Fruit fly (Drosophila melanogaster) whole organism, embryonic: Measurements from ENCODE around the gene alphaKap4.

ENCODE experiments used
- ATbp ChIP-seq: fragments of 200-800 bp; sonication (Bioruptor generic); optimal IDR thresholded peaks from 2 replicates; lab custom pipeline; 2017; ENCODE audit warnings: missing biosample characterization, mild to moderate bottlenecking, missing genetic modification characterization, missing genetic modification reagents
- BEAF-32 ChIP-seq: fragments of 200-800 bp; sonication (Bioruptor generic); optimal IDR thresholded peaks from 3 replicates; lab custom pipeline; 2017; ENCODE audit warnings: missing biosample characterization, missing genetic modification characterization, mild to moderate bottlenecking, moderate library complexity, missing genetic modification reagents
- Bgb ChIP-seq: fragments of 200-800 bp; sonication (Bioruptor generic); IDR thresholded peaks from 2 replicates; pipeline ENCODE4 v1.3.6; 2022; ENCODE audit warnings: missing biosample characterization, missing genetic modification characterization; ENCODE audit not compliant: partially characterized antibody
- CG10209 ChIP-seq: fragments of 200-800 bp; sonication (Bioruptor generic); optimal IDR thresholded peaks from 3 replicates; lab custom pipeline; 2017; ENCODE audit warnings: missing biosample characterization, mild to moderate bottlenecking, missing genetic modification characterization, missing genetic modification reagents
- CG11093 ChIP-seq: fragments of 200-800 bp; sonication (Bioruptor generic); IDR thresholded peaks from 3 replicates; pipeline ENCODE4 v1.3.6; 2022; ENCODE audit warnings: missing biosample characterization, missing genetic modification characterization
- CG12942 ChIP-seq: fragments of 200-800 bp; sonication (Bioruptor generic); optimal IDR thresholded peaks from 3 replicates; lab custom pipeline; 2016; ENCODE audit warnings: missing biosample characterization, missing genetic modification characterization
- CG14667 ChIP-seq: fragments of 200-800 bp; sonication (Bioruptor generic); IDR thresholded peaks from 2 replicates; pipeline ENCODE4 v1.3.6; 2022; ENCODE audit warnings: missing biosample characterization, missing genetic modification characterization
- CG15011 ChIP-seq: fragments of 200-800 bp; sonication (Bioruptor generic); optimal IDR thresholded peaks from 3 replicates; lab custom pipeline; 2018; ENCODE audit warnings: missing biosample characterization, mild to moderate bottlenecking, missing genetic modification characterization
- CG15601 ChIP-seq: fragments of 200-800 bp; sonication (Bioruptor generic); optimal IDR thresholded peaks from 3 replicates; lab custom pipeline; 2019; ENCODE audit warnings: missing biosample characterization, mild to moderate bottlenecking, missing genetic modification characterization, moderate library complexity
- CG1602 ChIP-seq: fragments of 200-800 bp; sonication (Bioruptor generic); optimal IDR thresholded peaks from 3 replicates; lab custom pipeline; 2016; ENCODE audit warnings: missing biosample characterization, missing genetic modification characterization
- CG16779 ChIP-seq: fragments of 200-800 bp; sonication (Bioruptor generic); IDR thresholded peaks from 2 replicates; pipeline ENCODE4 v1.3.6; 2022; ENCODE audit warnings: missing biosample characterization, missing genetic modification characterization
- CG16813 ChIP-seq: fragments of 200-800 bp; sonication (Bioruptor generic); IDR thresholded peaks from 3 replicates; pipeline ENCODE4 v1.3.6; 2022; ENCODE audit warnings: missing biosample characterization, missing genetic modification characterization; ENCODE audit not compliant: partially characterized antibody
- CG17802 ChIP-seq: fragments of 200-800 bp; sonication (Bioruptor generic); optimal IDR thresholded peaks from 2 replicates; lab custom pipeline; 2018; ENCODE audit warnings: missing biosample characterization, mild to moderate bottlenecking, missing genetic modification characterization, moderate library complexity
- CG2120 ChIP-seq: fragments of 200-800 bp; sonication (Bioruptor generic); optimal IDR thresholded peaks from 3 replicates; lab custom pipeline; 2016; ENCODE audit warnings: missing biosample characterization, missing genetic modification characterization
- CG3065 ChIP-seq: fragments of 200-800 bp; sonication (Bioruptor generic); optimal IDR thresholded peaks from 2 replicates; lab custom pipeline; 2016; ENCODE audit warnings: missing biosample characterization, missing genetic modification characterization
- CG32767 ChIP-seq: fragments of 200-800 bp; sonication (Bioruptor generic); IDR thresholded peaks from 2 replicates; pipeline ENCODE4 v1.3.6; 2022; ENCODE audit warnings: missing biosample characterization, missing genetic modification characterization
- CG3407 ChIP-seq: fragments of 200-800 bp; sonication (Bioruptor generic); optimal IDR thresholded peaks from 2 replicates; lab custom pipeline; 2018; ENCODE audit warnings: missing biosample characterization, mild to moderate bottlenecking, missing genetic modification characterization
- CG6175 ChIP-seq: fragments of 200-800 bp; sonication (Bioruptor generic); IDR thresholded peaks from 3 replicates; pipeline ENCODE4 v1.3.6; 2022; ENCODE audit warnings: missing biosample characterization, missing genetic modification characterization
- CG7271 ChIP-seq: fragments of 200-800 bp; sonication (Bioruptor generic); optimal IDR thresholded peaks from 2 replicates; lab custom pipeline; 2018; ENCODE audit warnings: missing biosample characterization, mild to moderate bottlenecking, missing genetic modification characterization, moderate library complexity
- CG7372 ChIP-seq: fragments of 200-800 bp; sonication (Bioruptor generic); IDR thresholded peaks from 2 replicates; pipeline ENCODE4 v1.3.6; 2022; ENCODE audit warnings: missing biosample characterization, missing genetic modification characterization
- CG7987 ChIP-seq: fragments of 200-800 bp; sonication (Bioruptor generic); optimal IDR thresholded peaks from 2 replicates; lab custom pipeline; 2018; ENCODE audit warnings: missing biosample characterization, mild to moderate bottlenecking, missing genetic modification characterization, moderate library complexity
- CG8281 ChIP-seq: fragments of 200-800 bp; sonication (Bioruptor generic); optimal IDR thresholded peaks from 2 replicates; lab custom pipeline; 2018; ENCODE audit warnings: missing biosample characterization, mild to moderate bottlenecking, missing genetic modification characterization, moderate library complexity
- CHES-1-like ChIP-seq: fragments of 200-800 bp; sonication (Bioruptor generic); optimal IDR thresholded peaks from 2 replicates; lab custom pipeline; 2016; ENCODE audit warnings: missing biosample characterization, missing genetic modification characterization
- HLH54F ChIP-seq: fragments of 200-800 bp; sonication (Bioruptor generic); optimal IDR thresholded peaks from 3 replicates; lab custom pipeline; 2016; ENCODE audit warnings: missing biosample characterization, missing genetic modification characterization
- MBD-R2 ChIP-seq: fragments of 200-800 bp; sonication (Bioruptor generic); IDR thresholded peaks from 2 replicates; pipeline ENCODE4 v1.3.6; 2022; ENCODE audit warnings: missing biosample characterization, missing genetic modification characterization
- Pdp1 ChIP-seq, 2 experiments: fragments of 200-800 bp; sonication (Bioruptor generic); optimal IDR thresholded peaks; 3 replicates each; lab custom pipeline; 2016; ENCODE audit warnings: missing biosample characterization in 2 of 2, missing genetic modification characterization in 2 of 2, mild to moderate bottlenecking in 1 of 2, moderate library complexity in 1 of 2
- Rx ChIP-seq: fragments of 200-800 bp; sonication (Bioruptor generic); IDR thresholded peaks from 2 replicates; pipeline ENCODE4 v1.3.6; 2022; ENCODE audit warnings: missing biosample characterization, missing genetic modification characterization
- Six4 ChIP-seq: fragments of 200-800 bp; sonication (Bioruptor generic); optimal IDR thresholded peaks from 2 replicates; lab custom pipeline; 2016; ENCODE audit warnings: missing biosample characterization, missing genetic modification characterization
- Taf1 ChIP-seq: fragments of 200-800 bp; sonication (Bioruptor generic); IDR thresholded peaks from 2 replicates; pipeline ENCODE4 v1.3.6; 2022; ENCODE audit warnings: missing biosample characterization, missing genetic modification characterization
- Trl ChIP-seq, 3 experiments: fragments of >200 bp in 2 of 3; fragments of 200-800 bp in 1 of 3; sonication (Bioruptor generic) in 1 of 3; optimal IDR thresholded peaks; 2 replicates in 1 of 3; 3 replicates in 2 of 3; lab custom pipeline; 2016 to 2017; ENCODE audit warnings: missing biosample characterization in 1 of 3, missing genetic modification characterization in 1 of 3
- Usf ChIP-seq: fragments of 200-800 bp; sonication (Bioruptor generic); optimal IDR thresholded peaks from 2 replicates; lab custom pipeline; 2017; ENCODE audit warnings: missing genotype, missing biosample characterization, missing genetic modification characterization
- Xrp1 ChIP-seq: fragments of 200-800 bp; sonication (Bioruptor generic); IDR thresholded peaks from 2 replicates; pipeline ENCODE4 v1.3.6; 2022; ENCODE audit warnings: missing biosample characterization, missing genetic modification characterization
- crp ChIP-seq, 2 experiments: fragments of 200-800 bp; sonication (Bioruptor generic); optimal IDR thresholded peaks; 2 replicates in 1 of 2; 3 replicates in 1 of 2; lab custom pipeline; 2017; ENCODE audit warnings: missing biosample characterization in 2 of 2, missing genetic modification characterization in 2 of 2, mild to moderate bottlenecking in 1 of 2, moderate library complexity in 1 of 2
- dimm ChIP-seq: fragments of 200-800 bp; sonication (Bioruptor generic); IDR thresholded peaks from 2 replicates; pipeline ENCODE4 v1.3.6; 2022; ENCODE audit warnings: missing biosample characterization, missing genetic modification characterization
- ewg ChIP-seq: fragments of 200-800 bp; sonication (Bioruptor generic); optimal IDR thresholded peaks from 3 replicates; lab custom pipeline; 2017; ENCODE audit warnings: mild to moderate bottlenecking, missing biosample characterization, missing genetic modification reagents, missing genetic modification characterization
- fd3F ChIP-seq: fragments of 200-800 bp; sonication (Bioruptor generic); optimal IDR thresholded peaks from 2 replicates; lab custom pipeline; 2018; ENCODE audit warnings: missing biosample characterization, mild to moderate bottlenecking, missing genetic modification characterization, moderate library complexity
- fru ChIP-seq: fragments of >200 bp; optimal IDR thresholded peaks from 2 replicates; lab custom pipeline; 2017
- ftz-f1 ChIP-seq: fragments of 200-800 bp; sonication (Bioruptor generic); optimal IDR thresholded peaks from 2 replicates; lab custom pipeline; 2016; ENCODE audit warnings: missing biosample characterization, missing genetic modification characterization
- gsb ChIP-seq: fragments of 200-800 bp; sonication (Bioruptor generic); IDR thresholded peaks from 2 replicates; pipeline ENCODE4 v1.3.6; 2022; ENCODE audit warnings: missing biosample characterization, missing genetic modification characterization
- insv ChIP-seq, 2 experiments: fragments of 200-800 bp; sonication (Bioruptor generic); optimal IDR thresholded peaks; 3 replicates each; lab custom pipeline; 2016 to 2018; ENCODE audit warnings: missing biosample characterization in 2 of 2, missing genetic modification characterization in 2 of 2
- kah ChIP-seq: fragments of 200-800 bp; sonication (Bioruptor generic); optimal IDR thresholded peaks from 2 replicates; lab custom pipeline; 2018; ENCODE audit warnings: missing biosample characterization, mild to moderate bottlenecking, missing genetic modification characterization
- lbe ChIP-seq: fragments of 200-800 bp; sonication (Bioruptor generic); optimal IDR thresholded peaks from 2 replicates; lab custom pipeline; 2016; ENCODE audit warnings: missing biosample characterization, mild to moderate bottlenecking, missing genetic modification characterization
- psq ChIP-seq: fragments of 200-800 bp; sonication (Bioruptor generic); optimal IDR thresholded peaks from 2 replicates; lab custom pipeline; 2017; ENCODE audit warnings: missing biosample characterization, missing genetic modification characterization
- shn ChIP-seq: fragments of 200-800 bp; sonication (Bioruptor generic); optimal IDR thresholded peaks from 3 replicates; lab custom pipeline; 2016; ENCODE audit warnings: missing biosample characterization, missing genetic modification characterization
- sim ChIP-seq: fragments of 200-800 bp; sonication (Bioruptor generic); IDR thresholded peaks from 2 replicates; pipeline ENCODE4 v1.3.6; 2022; ENCODE audit warnings: missing biosample characterization, missing genetic modification characterization
- sisA ChIP-seq: fragments of 200-800 bp; sonication (Bioruptor generic); IDR thresholded peaks from 2 replicates; pipeline ENCODE4 v1.3.6; 2022; ENCODE audit warnings: missing biosample characterization, missing genetic modification characterization
- slbo ChIP-seq: fragments of 200-800 bp; sonication (Bioruptor generic); IDR thresholded peaks from 2 replicates; pipeline ENCODE4 v1.3.6; 2022; ENCODE audit warnings: missing biosample characterization, missing genetic modification characterization
- toy ChIP-seq: fragments of 200-800 bp; sonication (Bioruptor generic); IDR thresholded peaks from 2 replicates; pipeline ENCODE4 v1.3.6; 2022; ENCODE audit warnings: missing biosample characterization, missing genetic modification characterization

alphaKap4 gene

DNA sequence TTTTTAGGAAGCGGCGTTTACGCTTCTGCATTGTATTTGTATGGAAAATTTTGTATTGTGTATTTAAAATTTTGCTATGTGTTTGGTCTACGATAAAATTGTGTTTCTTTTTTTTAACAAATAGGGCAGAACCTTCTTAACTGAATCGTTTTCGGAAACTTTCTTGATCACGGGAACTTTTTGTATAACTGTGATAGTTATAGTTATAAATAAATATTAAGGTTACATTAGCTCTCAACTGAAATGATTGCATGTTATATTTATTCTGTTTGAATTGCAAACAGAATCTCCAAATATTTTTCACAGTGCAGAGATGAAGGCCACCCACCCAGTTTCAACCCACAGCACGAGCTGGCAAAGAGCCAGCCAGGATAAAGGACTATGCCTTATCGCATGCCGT is at the start of gene alphaKap4:
Gene alphaKap4 (minus strand): TSS at position 101 of the 400 bp plus-strand sequence.
- TF ChIP-seq toy (GFP tag; lab: Robert Waterston, UW): no peak
- no peak for TF ChIP-seq CG7271
- no peak for TF ChIP-seq CG15601 (tag; lab: Kevin White, UChicago)

dm6 chr3L:6059062-6059708 is 48.4 kb upstream of the alphaKap4 start, which contains the start of gene CG6592:
Gene CG6592 (plus strand): TSS chr3L:6059658.
- TF ChIP-seq CG16779 (GFP tag; lab: Robert Waterston, UW) (no peak), CG17802 (peak; percentile 23), fd3F (GFP tag; lab: Kevin White, UChicago) (no peak), CG10209 (GFP tag; lab: Kevin White, UChicago) (peak; percentile 62), Bgb (GFP tag; lab: Robert Waterston, UW) (no peak), Taf1 (GFP tag; lab: Robert Waterston, UW) (no peak), CG7987 (GFP tag; lab: Kevin White, UChicago) (no peak), lbe (GFP tag; lab: Kevin White, UChicago) (no peak), CG8281 (tag; lab: Kevin White, UChicago) (no peak), CG15011 (GFP tag; lab: Kevin White, UChicago) (no peak), dimm (GFP tag; lab: Robert Waterston, UW) (no peak), shn (GFP tag; lab: Kevin White, UChicago) (peak; percentile 32), CG11093 (GFP tag; lab: Robert Waterston, UW) (no peak), sim (GFP tag; lab: Robert Waterston, UW) (0 out of 2 replicates have a peak, but pooled peaks have one; percentile 33), kah (no peak), Xrp1 (no peak), CG12942 (peak; percentile 14), Rx (GFP tag; lab: Robert Waterston, UW) (peak; percentile 36; the same call in 1 of the 2 replicates), ftz-f1 (GFP tag; lab: Kevin White, UChicago) (no peak), CG7372 (GFP tag; lab: Robert Waterston, UW) (no peak), CG14667 (no peak), Six4 (no peak), Trl (optimal IDR thresholded peaks at IDR 0.05; lab: Kevin White, UChicago) (no peak), Trl (GFP tag; optimal IDR thresholded peaks at IDR 0.05; lab: Kevin White, UChicago) (no peak), CG16813 (0 out of 3 replicates have a peak, but pooled peaks have one; percentile 32), HLH54F (no peak), ATbp (GFP tag; lab: Kevin White, UChicago) (no peak), insv (GFP tag; optimal IDR thresholded peaks at IDR 0.05; lab: Kevin White, UChicago) (peak in 1 of 2 experiments; percentile 22), ewg (peak; percentile 87), gsb (no peak), CG3065 (GFP tag; lab: Kevin White, UChicago) (peak; percentile 14), sisA (GFP tag; lab: Robert Waterston, UW) (0 out of 2 replicates have a peak, but pooled peaks have one; percentile 7), CG3407 (peak; percentile 10), BEAF-32 (GFP tag; lab: Kevin White, UChicago) (peak; percentile 11), Usf (GFP tag; lab: Kevin White, UChicago) (peak; percentile 68), CG32767 (GFP tag; lab: Robert Waterston, UW) (no peak), CHES-1-like (GFP tag; lab: Kevin White, UChicago) (peak; percentile 49), slbo (GFP tag; lab: Robert Waterston, UW) (no peak), Pdp1 (GFP tag; optimal IDR thresholded peaks at IDR 0.05; lab: Kevin White, UChicago) (peak in 1 of 2 experiments; percentile 8), crp (GFP tag; optimal IDR thresholded peaks at IDR 0.05; lab: Kevin White, UChicago) (peak in 1 of 2 experiments; percentile 57), fru (lab: Kevin White, UChicago) (no peak), psq (GFP tag; lab: Kevin White, UChicago) (no peak), CG6175 (GFP tag; lab: Robert Waterston, UW) (no peak), CG1602 (peak; percentile 48), MBD-R2 (GFP tag; lab: Robert Waterston, UW) (no peak), CG2120 (no peak)
